Fruit fly (Drosophila melanogaster) whole organism, embryonic: ENCODE measurements around the gene Prx2.

Experiments used
- Atf3 ChIP-seq: fragments of 200-800 bp; sonication (Bioruptor generic); optimal IDR thresholded peaks from 3 replicates; lab custom pipeline; 2016; ENCODE audit warnings: missing biosample characterization, missing genetic modification characterization
- BEAF-32 ChIP-seq: fragments of 200-800 bp; sonication (Bioruptor generic); optimal IDR thresholded peaks from 3 replicates; lab custom pipeline; 2017; ENCODE audit warnings: missing biosample characterization, missing genetic modification characterization, mild to moderate bottlenecking, moderate library complexity, missing genetic modification reagents
- CG10979 ChIP-seq: fragments of 200-800 bp; sonication (Bioruptor generic); optimal IDR thresholded peaks from 2 replicates; lab custom pipeline; 2018; ENCODE audit warnings: missing biosample characterization, mild to moderate bottlenecking, missing genetic modification characterization, moderate library complexity
- CG11504 ChIP-seq: fragments of 200-800 bp; sonication (Bioruptor generic); optimal IDR thresholded peaks from 3 replicates; lab custom pipeline; 2019; ENCODE audit warnings: missing biosample characterization, mild to moderate bottlenecking, missing genetic modification characterization, moderate library complexity
- CG12236 ChIP-seq: fragments of 200-800 bp; sonication (Bioruptor generic); optimal IDR thresholded peaks from 2 replicates; lab custom pipeline; 2016; ENCODE audit warnings: missing biosample characterization, missing genetic modification characterization
- CG15073 ChIP-seq: fragments of 200-800 bp; sonication (Bioruptor generic); optimal IDR thresholded peaks from 2 replicates; lab custom pipeline; 2016; ENCODE audit warnings: missing biosample characterization, missing genetic modification characterization
- CG1529 ChIP-seq: fragments of 200-800 bp; sonication (Bioruptor generic); optimal IDR thresholded peaks from 3 replicates; lab custom pipeline; 2018; ENCODE audit warnings: missing biosample characterization, missing genetic modification characterization
- CG17186 ChIP-seq: fragments of 200-800 bp; sonication (Bioruptor generic); optimal IDR thresholded peaks from 3 replicates; lab custom pipeline; 2017; ENCODE audit warnings: missing biosample characterization, missing genetic modification reagents, missing genetic modification characterization
- CG17328 ChIP-seq: fragments of 200-800 bp; sonication (Bioruptor generic); IDR thresholded peaks from 2 replicates; pipeline ENCODE4 v1.3.6; 2022; ENCODE audit warnings: missing biosample characterization, missing genetic modification characterization
- CG17802 ChIP-seq: fragments of 200-800 bp; sonication (Bioruptor generic); optimal IDR thresholded peaks from 2 replicates; lab custom pipeline; 2018; ENCODE audit warnings: missing biosample characterization, mild to moderate bottlenecking, missing genetic modification characterization, moderate library complexity
- CG18262 ChIP-seq: fragments of 200-800 bp; optimal IDR thresholded peaks from 3 replicates; lab custom pipeline; 2019; ENCODE audit warnings: missing biosample characterization, mild to moderate bottlenecking, missing genetic modification characterization, moderate library complexity
- CG3281 ChIP-seq: fragments of 200-800 bp; sonication (Bioruptor generic); optimal IDR thresholded peaks from 3 replicates; lab custom pipeline; 2017; ENCODE audit warnings: missing biosample characterization, mild to moderate bottlenecking, missing genetic modification characterization
- CG4617 ChIP-seq: fragments of 200-800 bp; sonication (Bioruptor generic); optimal IDR thresholded peaks from 3 replicates; lab custom pipeline; 2016; ENCODE audit warnings: missing biosample characterization, missing genetic modification characterization, borderline replicate concordance
- CG4854 ChIP-seq: fragments of 200-800 bp; sonication (Bioruptor generic); optimal IDR thresholded peaks from 2 replicates; lab custom pipeline; 2016; ENCODE audit warnings: missing biosample characterization, missing genetic modification characterization, inconsistent platforms
- CG6272 ChIP-seq: fragments of 200-800 bp; sonication (Bioruptor generic); IDR thresholded peaks from 2 replicates; pipeline ENCODE4 v1.3.6; 2022; ENCODE audit warnings: missing biosample characterization, missing genetic modification characterization
- CG6854 ChIP-seq: fragments of 200-800 bp; sonication (Bioruptor generic); optimal IDR thresholded peaks from 3 replicates; lab custom pipeline; 2017; ENCODE audit warnings: missing biosample characterization, mild to moderate bottlenecking, missing genetic modification characterization
- CG7357 ChIP-seq: fragments of 200-800 bp; sonication (Bioruptor generic); IDR thresholded peaks from 3 replicates; pipeline ENCODE4 v1.3.6; 2022; ENCODE audit warnings: missing biosample characterization, missing genetic modification characterization
- CG7963 ChIP-seq: fragments of 200-800 bp; sonication (Bioruptor generic); IDR thresholded peaks from 3 replicates; pipeline ENCODE4 v1.3.6; 2022; ENCODE audit warnings: missing biosample characterization, missing genetic modification characterization; ENCODE audit not compliant: partially characterized antibody
- CG8089 ChIP-seq: fragments of 200-800 bp; sonication (Bioruptor generic); optimal IDR thresholded peaks from 3 replicates; lab custom pipeline; 2016; ENCODE audit warnings: missing biosample characterization, missing genetic modification characterization
- CG8359 ChIP-seq: fragments of 200-800 bp; sonication (Bioruptor generic); optimal IDR thresholded peaks from 2 replicates; lab custom pipeline; 2017; ENCODE audit warnings: missing biosample characterization, mild to moderate bottlenecking, missing genetic modification characterization, borderline replicate concordance
- CG8765 ChIP-seq: fragments of 200-800 bp; sonication (Bioruptor generic); IDR thresholded peaks from 2 replicates; pipeline ENCODE4 v1.3.6; 2022; ENCODE audit warnings: missing biosample characterization, missing genetic modification characterization
- CG8944 ChIP-seq: fragments of 200-800 bp; sonication (Bioruptor generic); optimal IDR thresholded peaks from 3 replicates; lab custom pipeline; 2016; ENCODE audit warnings: missing biosample characterization, missing genetic modification characterization
- CG9817 ChIP-seq: fragments of 200-800 bp; sonication (Bioruptor generic); optimal IDR thresholded peaks from 2 replicates; lab custom pipeline; 2018; ENCODE audit warnings: missing biosample characterization, mild to moderate bottlenecking, missing genetic modification characterization, moderate library complexity
- Dip2 ChIP-seq: fragments of 200-800 bp; sonication (Bioruptor generic); IDR thresholded peaks from 2 replicates; pipeline ENCODE4 v1.3.6; 2022; ENCODE audit warnings: missing biosample characterization, missing genetic modification characterization
- Eip74EF ChIP-seq, 2 experiments: fragments of 200-800 bp in 1 of 2; fragments of >200 bp in 1 of 2; sonication (Bioruptor generic) in 1 of 2; optimal IDR thresholded peaks; 2 replicates each; lab custom pipeline; 2017 to 2019; ENCODE audit warnings: missing biosample characterization in 2 of 2, missing genetic modification characterization in 2 of 2, mild to moderate bottlenecking in 1 of 2, moderate library complexity in 1 of 2
- HHEX ChIP-seq: fragments of 200-800 bp; sonication (Bioruptor generic); optimal IDR thresholded peaks from 3 replicates; lab custom pipeline; 2017; ENCODE audit warnings: missing biosample characterization, mild to moderate bottlenecking, missing genetic modification characterization, missing genetic modification reagents
- Hmx ChIP-seq: fragments of 200-800 bp; sonication (Bioruptor generic); optimal IDR thresholded peaks from 2 replicates; lab custom pipeline; 2016; ENCODE audit warnings: missing biosample characterization, missing genetic modification characterization
- Nf-YB ChIP-seq: fragments of 200-800 bp; sonication (Bioruptor generic); optimal IDR thresholded peaks from 3 replicates; lab custom pipeline; 2019; ENCODE audit warnings: missing biosample characterization, mild to moderate bottlenecking, missing genetic modification characterization, moderate library complexity
- Ravus ChIP-seq: fragments of 200-800 bp; sonication (Bioruptor generic); IDR thresholded peaks from 2 replicates; pipeline ENCODE4 v1.3.6; 2022; ENCODE audit warnings: missing biosample characterization, missing genetic modification characterization
- Trl ChIP-seq, 3 experiments: fragments of >200 bp in 2 of 3; fragments of 200-800 bp in 1 of 3; sonication (Bioruptor generic) in 1 of 3; optimal IDR thresholded peaks; 2 replicates in 1 of 3; 3 replicates in 2 of 3; lab custom pipeline; 2016 to 2017; ENCODE audit warnings: missing biosample characterization in 1 of 3, missing genetic modification characterization in 1 of 3
- Vsx1 ChIP-seq: fragments of 200-800 bp; sonication (Bioruptor generic); optimal IDR thresholded peaks from 2 replicates; lab custom pipeline; 2017; ENCODE audit warnings: missing biosample characterization, mild to moderate bottlenecking, missing genetic modification characterization, missing genetic modification reagents
- ab ChIP-seq: fragments of 200-800 bp; sonication (Bioruptor generic); optimal IDR thresholded peaks from 2 replicates; lab custom pipeline; 2016; ENCODE audit warnings: missing biosample characterization, missing genetic modification characterization
- ap ChIP-seq: fragments of 200-800 bp; sonication (Bioruptor generic); IDR thresholded peaks from 2 replicates; pipeline ENCODE4 v1.3.6; 2022; ENCODE audit warnings: missing biosample characterization, missing genetic modification characterization
- danr ChIP-seq: fragments of 200-800 bp; sonication (Bioruptor generic); IDR thresholded peaks from 2 replicates; pipeline ENCODE4 v1.3.6; 2022; ENCODE audit warnings: missing biosample characterization, missing genetic modification characterization
- dmrt11E ChIP-seq: fragments of 200-800 bp; sonication (Bioruptor generic); optimal IDR thresholded peaks from 3 replicates; lab custom pipeline; 2018; ENCODE audit warnings: missing biosample characterization, mild to moderate bottlenecking, missing genetic modification characterization, moderate library complexity
- dmrt99B ChIP-seq: fragments of 200-800 bp; sonication (Bioruptor generic); optimal IDR thresholded peaks from 2 replicates; lab custom pipeline; 2018; ENCODE audit warnings: missing biosample characterization, mild to moderate bottlenecking, missing genetic modification characterization, moderate library complexity
- en ChIP-seq: fragments of 200-800 bp; sonication (Bioruptor generic); optimal IDR thresholded peaks from 2 replicates; lab custom pipeline; 2016; ENCODE audit warnings: missing biosample characterization, missing genetic modification characterization
- esg ChIP-seq: fragments of 200-800 bp; sonication (Bioruptor generic); conservative IDR thresholded peaks from 2 replicates; pipeline ENCODE4 v1.3.6; 2022; ENCODE audit warnings: missing biosample characterization, missing genetic modification characterization
- fru ChIP-seq: fragments of >200 bp; optimal IDR thresholded peaks from 2 replicates; lab custom pipeline; 2017
- gfzf ChIP-seq: fragments of 200-800 bp; sonication (Bioruptor generic); optimal IDR thresholded peaks from 2 replicates; lab custom pipeline; 2016; ENCODE audit warnings: missing biosample characterization, mild to moderate bottlenecking, missing genetic modification characterization, moderate library complexity
- gsb-n ChIP-seq: fragments of 200-800 bp; sonication (Bioruptor generic); optimal IDR thresholded peaks from 3 replicates; lab custom pipeline; 2018; ENCODE audit warnings: missing biosample characterization, mild to moderate bottlenecking, missing genetic modification characterization
- hb ChIP-seq: fragments of 200-800 bp; sonication (Bioruptor generic); IDR thresholded peaks from 3 replicates; pipeline ENCODE4 v1.3.6; 2022; ENCODE audit warnings: missing biosample characterization, missing genetic modification characterization; ENCODE audit not compliant: partially characterized antibody
- knrl ChIP-seq: fragments of 200-800 bp; sonication (Bioruptor generic); IDR thresholded peaks from 3 replicates; pipeline ENCODE4 v1.3.6; 2022; ENCODE audit warnings: missing biosample characterization, missing genetic modification characterization; ENCODE audit not compliant: partially characterized antibody
- nau ChIP-seq: fragments of 200-800 bp; sonication (Bioruptor generic); optimal IDR thresholded peaks from 3 replicates; lab custom pipeline; 2017; ENCODE audit warnings: missing biosample characterization, mild to moderate bottlenecking, missing genetic modification characterization, missing genetic modification reagents
- pita ChIP-seq: fragments of 200-800 bp; sonication (Bioruptor generic); optimal IDR thresholded peaks from 2 replicates; lab custom pipeline; 2017; ENCODE audit warnings: missing biosample characterization, mild to moderate bottlenecking, missing genetic modification characterization
- sim ChIP-seq: fragments of 200-800 bp; sonication (Bioruptor generic); IDR thresholded peaks from 2 replicates; pipeline ENCODE4 v1.3.6; 2022; ENCODE audit warnings: missing biosample characterization, missing genetic modification characterization
- sna ChIP-seq: fragments of 200-800 bp; sonication (Bioruptor generic); IDR thresholded peaks from 2 replicates; pipeline ENCODE4 v1.3.6; 2022; ENCODE audit warnings: missing biosample characterization, missing genetic modification characterization; ENCODE audit not compliant: partially characterized antibody
- wek ChIP-seq: fragments of 200-800 bp; sonication (Bioruptor generic); optimal IDR thresholded peaks from 3 replicates; lab custom pipeline; 2018; ENCODE audit warnings: missing biosample characterization, mild to moderate bottlenecking, missing genetic modification characterization, moderate library complexity

The Prx2 gene

DNA sequence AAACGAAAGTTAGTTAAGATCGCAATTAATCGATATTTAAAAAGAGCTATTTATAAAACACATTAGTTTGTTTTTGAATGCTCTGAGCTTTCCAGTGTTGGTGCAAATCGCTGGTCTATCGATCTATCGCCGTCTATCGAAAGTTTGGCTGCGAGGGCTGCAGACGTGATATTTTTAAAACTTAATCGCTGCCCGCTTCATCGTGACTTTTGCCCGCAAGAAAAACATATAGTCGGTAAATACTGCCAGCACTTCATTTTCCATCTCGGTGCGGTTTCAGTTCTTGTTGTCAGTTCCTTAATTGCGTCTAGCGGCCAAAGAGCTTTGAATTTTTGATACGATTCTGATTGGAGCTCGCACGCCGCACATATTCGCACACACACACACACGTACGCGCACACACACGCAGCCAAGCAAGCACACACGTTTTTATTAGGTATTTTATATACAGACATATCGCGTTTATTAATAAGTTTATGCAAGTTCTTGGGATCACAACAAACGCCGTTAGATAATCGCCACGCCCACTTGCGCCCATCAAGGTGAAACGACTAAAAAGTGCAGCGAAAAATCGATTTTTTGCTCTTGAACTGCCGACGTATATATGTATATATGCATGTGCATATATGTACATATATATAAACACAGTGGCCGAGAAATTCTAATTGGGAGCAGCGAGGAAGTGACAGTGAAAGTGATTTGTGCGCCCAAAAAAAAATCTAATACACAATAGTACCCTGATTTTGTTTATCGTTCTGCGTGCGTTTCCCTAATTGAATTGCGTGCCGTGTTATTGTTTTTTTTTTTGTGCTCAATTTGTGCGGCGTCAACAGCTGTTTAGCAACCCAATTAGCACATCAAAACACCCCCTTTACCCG, 41.4 kb downstream of the Prx2 start (continued):
- TF ChIP-seq CG7963 (0 out of 3 replicates have a peak, but pooled peaks have one; percentile 42), sim (GFP tag; lab: Robert Waterston, UW) (no peak), Vsx1 (GFP tag; lab: Kevin White, UChicago) (no peak), dmrt99B (no peak), fru (lab: Kevin White, UChicago) (no peak), danr (GFP tag; lab: Robert Waterston, UW) (no peak), Trl (optimal IDR thresholded peaks at IDR 0.05; lab: Kevin White, UChicago) (no peak), Trl (GFP tag; optimal IDR thresholded peaks at IDR 0.05; lab: Kevin White, UChicago) (no peak), CG11504 (peak; percentile 15), CG17802 (no peak), ab (no peak), CG7357 (GFP tag; lab: Robert Waterston, UW) (no peak), CG6272 (GFP tag; lab: Robert Waterston, UW) (no peak), pita (GFP tag; lab: Kevin White, UChicago) (no peak), knrl (GFP tag; lab: Robert Waterston, UW) (peak; percentile 58), gfzf (GFP tag; lab: Kevin White, UChicago) (peak; percentile 33), ap (GFP tag; lab: Robert Waterston, UW) (no peak), HHEX (GFP tag; lab: Kevin White, UChicago) (no peak), esg (GFP tag; lab: Robert Waterston, UW) (no peak), Ravus (GFP tag; lab: Robert Waterston, UW) (no peak), CG8359 (GFP tag; lab: Kevin White, UChicago) (no peak), sna (peak; percentile 73), CG8089 (GFP tag; lab: Kevin White, UChicago) (no peak), wek (no peak), nau (GFP tag; lab: Kevin White, UChicago) (no peak), gsb-n (tag; lab: Kevin White, UChicago) (no peak), CG6854 (no peak), dmrt11E (no peak), CG18262 (tag; lab: Kevin White, UChicago) (no peak), Atf3 (GFP tag; lab: Kevin White, UChicago) (no peak), CG17328 (GFP tag; lab: Robert Waterston, UW) (no peak), CG3281 (peak; percentile 13), CG8944 (GFP tag; lab: Kevin White, UChicago) (no peak), CG8765 (no peak), CG9817 (tag; lab: Kevin White, UChicago) (no peak), Hmx (GFP tag; lab: Kevin White, UChicago) (no peak), Eip74EF (GFP tag; optimal IDR thresholded peaks at IDR 0.05; lab: Kevin White, UChicago) (no peak), CG1529 (GFP tag; lab: Kevin White, UChicago) (no peak), BEAF-32 (GFP tag; lab: Kevin White, UChicago) (peak; percentile 71), hb (no peak), CG4617 (no peak), CG15073 (no peak), Dip2 (no peak), en (GFP tag; lab: Kevin White, UChicago) (no peak), Nf-YB (GFP tag; lab: Kevin White, UChicago) (peak; percentile 49), CG10979 (no peak), CG17186 (GFP tag; lab: Kevin White, UChicago) (no peak), CG12236 (GFP tag; lab: Kevin White, UChicago) (no peak), CG4854 (GFP tag; lab: Kevin White, UChicago) (no peak)
